Fruit fly (Drosophila melanogaster): Measurements from ENCODE around the gene CG4194.

The CG4194 gene

dm6 chrX:2094072-2094761 is 25.8 kb downstream of the CG4194 start, which contains the start of gene csw (continued):
- peak; percentile 91 for TF ChIP-seq Ets97D (GFP tag; optimal IDR thresholded peaks at IDR 0.05)
- TF ChIP-seq CG5953 (GFP tag; IDR thresholded peaks at IDR 0.05), result no peak
- TF ChIP-seq Rfx (GFP tag; IDR thresholded peaks at IDR 0.05), result peak; percentile 59
- TF ChIP-seq CG16863 (GFP tag; optimal IDR thresholded peaks at IDR 0.05), result no peak
- peak; percentile 85 for TF ChIP-seq CG12659 (GFP tag; optimal IDR thresholded peaks at IDR 0.05)
- TF ChIP-seq HmgD (GFP tag; optimal IDR thresholded peaks at IDR 0.05), result peak; percentile 81
- TF ChIP-seq stc (GFP tag; IDR thresholded peaks at IDR 0.05), result no peak
- no peak for TF ChIP-seq gcm (GFP tag; optimal IDR thresholded peaks at IDR 0.05)
- no peak for TF ChIP-seq CG30020 (tag; optimal IDR thresholded peaks at IDR 0.05)
- peak; percentile 17 for TF ChIP-seq CG7839 (tag; optimal IDR thresholded peaks at IDR 0.05)
- TF ChIP-seq CG2678 (tag; optimal IDR thresholded peaks at IDR 0.05), result peak; percentile 15
- TF ChIP-seq Optix (GFP tag; IDR thresholded peaks at IDR 0.05), result no peak
- 0 out of 2 replicates have a peak, but pooled peaks have one; percentile 26 for TF ChIP-seq seq (GFP tag; IDR thresholded peaks at IDR 0.05)
- peak; percentile 41 for TF ChIP-seq NfI (GFP tag; optimal IDR thresholded peaks at IDR 0.05)
- TF ChIP-seq bbx (GFP tag; IDR thresholded peaks at IDR 0.05; ENCODE audit: partially characterized antibody), result peak; percentile 48; the same call in 1 of the 2 replicates
- peak; percentile 29 for TF ChIP-seq emc (GFP tag; optimal IDR thresholded peaks at IDR 0.05)
- peak; percentile 54; the same call in 2 of the 3 replicates for TF ChIP-seq zfh1 (GFP tag; IDR thresholded peaks at IDR 0.05)
- TF ChIP-seq tin (GFP tag; optimal IDR thresholded peaks at IDR 0.05), result peak; percentile 18
- TF ChIP-seq trem (tag; optimal IDR thresholded peaks at IDR 0.05), result peak; percentile 41
- peak; percentile 3 for TF ChIP-seq Hr3 (GFP tag; optimal IDR thresholded peaks at IDR 0.05)
- TF ChIP-seq CG9876 (GFP tag; optimal IDR thresholded peaks at IDR 0.05), result no peak
- TF ChIP-seq sr (GFP tag; IDR thresholded peaks at IDR 0.05), result no peak
- TF ChIP-seq sima (GFP tag; optimal IDR thresholded peaks at IDR 0.05), result no peak
- TF ChIP-seq danr (GFP tag; IDR thresholded peaks at IDR 0.05), result no peak
- TF ChIP-seq CG34376 (GFP tag; optimal IDR thresholded peaks at IDR 0.05), result peak; percentile 18
- 0 out of 3 replicates have a peak, but pooled peaks have one; percentile 21 for TF ChIP-seq CG11456 (GFP tag; IDR thresholded peaks at IDR 0.05)
- TF ChIP-seq oc (tag; optimal IDR thresholded peaks at IDR 0.05), result no peak
- TF ChIP-seq knrl (GFP tag; IDR thresholded peaks at IDR 0.05; ENCODE audit: partially characterized antibody), result peak; percentile 21; the same call in 1 of the 3 replicates
- no peak for TF ChIP-seq Max (GFP tag; optimal IDR thresholded peaks at IDR 0.05)
- TF ChIP-seq Atf3 (GFP tag; optimal IDR thresholded peaks at IDR 0.05), result no peak
- TF ChIP-seq NC2α (GFP tag; optimal IDR thresholded peaks at IDR 0.05), result no peak
- TF ChIP-seq pita (GFP tag; optimal IDR thresholded peaks at IDR 0.05), result peak; percentile 93
- TF ChIP-seq HLH4C (GFP tag; IDR thresholded peaks at IDR 0.05; ENCODE audit: partially characterized antibody), result no peak
- no peak for TF ChIP-seq tio (GFP tag; optimal IDR thresholded peaks at IDR 0.05)
- no peak for TF ChIP-seq CG8281 (tag; optimal IDR thresholded peaks at IDR 0.05)
- no peak for TF ChIP-seq ase (GFP tag; IDR thresholded peaks at IDR 0.05)
- no peak for TF ChIP-seq repo (GFP tag; optimal IDR thresholded peaks at IDR 0.05)
- TF ChIP-seq CG3281 (GFP tag; optimal IDR thresholded peaks at IDR 0.05), result no peak
- no peak for TF ChIP-seq CG8388 (GFP tag; optimal IDR thresholded peaks at IDR 0.05)
- TF ChIP-seq CG13123 (GFP tag; optimal IDR thresholded peaks at IDR 0.05), result no peak
- TF ChIP-seq Mrtf (GFP tag; IDR thresholded peaks at IDR 0.05), result 0 out of 3 replicates have a peak, but pooled peaks have one; percentile 15
- peak; percentile 65; the same call in 1 of the 3 replicates for TF ChIP-seq ci (GFP tag; IDR thresholded peaks at IDR 0.05)
- no peak for TF ChIP-seq fd102C (GFP tag; optimal IDR thresholded peaks at IDR 0.05)
- TF ChIP-seq CG31365 (tag; optimal IDR thresholded peaks at IDR 0.05), result peak; percentile 91
- TF ChIP-seq CG7372 (GFP tag; IDR thresholded peaks at IDR 0.05), result no peak
- TF ChIP-seq odd (GFP tag; optimal IDR thresholded peaks at IDR 0.05), result no peak
- no peak for TF ChIP-seq fd96Cb (tag; optimal IDR thresholded peaks at IDR 0.05)
- peak; percentile 38 for TF ChIP-seq CG17359 (tag; optimal IDR thresholded peaks at IDR 0.05)
- no peak for TF ChIP-seq pb (GFP tag; optimal IDR thresholded peaks at IDR 0.05)
- no peak for TF ChIP-seq CG14014 (GFP tag; IDR thresholded peaks at IDR 0.05)
